Worm (Caenorhabditis elegans): ENCODE data around the gene mrpl-21.

mrpl-21 gene

ce11 chrIII:4193659-4194103, 49.7 kb downstream of the mrpl-21 start, which contains the start of gene xbp-1 (continued):
- TF ChIP-seq nhr-47 (tag; optimal IDR thresholded peaks at IDR 0.05) (peak; percentile 88), ceh-82 (tag; optimal IDR thresholded peaks at IDR 0.05) (peak; percentile 86 to 94 (median 88)), sup-37 (GFP tag; optimal IDR thresholded peaks at IDR 0.05) (peak; percentile 49), tlp-1 (tag; optimal IDR thresholded peaks at IDR 0.05) (no peak), nhr-85 (tag) (peak; percentile 73), ceh-63 (GFP tag; optimal IDR thresholded peaks at IDR 0.05) (no peak), grh-1 (GFP tag; IDR thresholded peaks at IDR 0.05) (no peak), nhr-11 (tag; optimal IDR thresholded peaks at IDR 0.05) (peak; percentile 75), mef-2 (tag; optimal IDR thresholded peaks at IDR 0.05) (no peak), nhr-237 (tag; optimal IDR thresholded peaks at IDR 0.05) (peak; percentile 85), lin-39 (tag; optimal IDR thresholded peaks at IDR 0.05) (no peak), nhr-71 (tag; optimal IDR thresholded peaks at IDR 0.05) (peak; percentile 95), lsy-2 (tag; optimal IDR thresholded peaks at IDR 0.05) (peak; percentile 80 to 93), lin-14 (GFP tag; optimal IDR thresholded peaks at IDR 0.05) (peak; percentile 97), swsn-7 (tag; optimal IDR thresholded peaks at IDR 0.05) (peak; percentile 78), F16B12.6 (tag; optimal IDR thresholded peaks at IDR 0.05) (peak; percentile 44), nhr-20 (tag; optimal IDR thresholded peaks at IDR 0.05) (peak; percentile 84), unc-86 (tag; optimal IDR thresholded peaks at IDR 0.05) (peak; percentile 64), fkh-8 (tag; optimal IDR thresholded peaks at IDR 0.05) (peak; percentile 97), lin-15B (tag; optimal IDR thresholded peaks at IDR 0.05) (peak; percentile 68), elt-2 (tag; optimal IDR thresholded peaks at IDR 0.05) (peak; percentile 89), snu-23 (GFP tag; optimal IDR thresholded peaks at IDR 0.05) (peak; percentile 93), zag-1 (tag; optimal IDR thresholded peaks at IDR 0.05) (no peak), ama-1 (optimal IDR thresholded peaks at IDR 0.05) (peak; percentile 45), nhr-77 (tag; optimal IDR thresholded peaks at IDR 0.05) (peak; percentile 84), tbx-2 (tag; optimal IDR thresholded peaks at IDR 0.05) (peak; percentile 86), rnt-1 (tag; optimal IDR thresholded peaks at IDR 0.05) (peak; percentile 89), pax-3 (tag; optimal IDR thresholded peaks at IDR 0.05) (peak; percentile 85), zip-4 (GFP tag; optimal IDR thresholded peaks at IDR 0.05) (peak; percentile 99), nhr-28 (tag; optimal IDR thresholded peaks at IDR 0.05) (no peak), C34B4.2 (tag; optimal IDR thresholded peaks at IDR 0.05) (no peak), ceh-90 (tag; optimal IDR thresholded peaks at IDR 0.05) (no peak), C16A3.4 (tag; optimal IDR thresholded peaks at IDR 0.05) (peak; percentile 79), ceh-88 (GFP tag; IDR thresholded peaks at IDR 0.05) (no peak), unc-62 (GFP tag; optimal IDR thresholded peaks at IDR 0.05) (peak; percentile 4), irx-1 (tag; optimal IDR thresholded peaks at IDR 0.05) (peak; percentile 45), efl-1 (optimal IDR thresholded peaks at IDR 0.05) (peak; percentile 76 to 86), efl-1 (GFP tag; optimal IDR thresholded peaks at IDR 0.05 in 1 of 2) (peak; percentile 67 to 95), blmp-1 (tag; optimal IDR thresholded peaks at IDR 0.05) (peak; percentile 82), C04F5.9 (tag; optimal IDR thresholded peaks at IDR 0.05) (no peak), ztf-4 (tag; optimal IDR thresholded peaks at IDR 0.05) (peak; percentile 66), snpc-4 (tag; optimal IDR thresholded peaks at IDR 0.05) (peak; percentile 69), nhr-90 (tag; optimal IDR thresholded peaks at IDR 0.05; ENCODE audit: poor library complexity) (peak; percentile 80), dsc-1 (tag; optimal IDR thresholded peaks at IDR 0.05) (peak; percentile 54)

All from whole organism, L1 larva.